Worm (Caenorhabditis elegans) whole organism, young adult: ENCODE measurements around the gene twk-24.

Experiments used
- D2030.7 ChIP-seq: fragments of 200-800 bp; sonication (Bioruptor generic); IDR thresholded peaks from 2 replicates; pipeline ENCODE4 v1.3.6; 2022; ENCODE audit warnings: missing genetic modification reagents, missing genetic modification characterization, missing compliant biosample characterization
- F22D6.2 ChIP-seq: sonication (generic microtip); optimal IDR thresholded peaks from 2 replicates; lab custom pipeline; 2016; ENCODE audit warnings: mild to moderate bottlenecking, missing genetic modification characterization, missing compliant biosample characterization
- F23B12.7 ChIP-seq: sonication (generic microtip); optimal IDR thresholded peaks from 2 replicates; lab custom pipeline; 2017; ENCODE audit warnings: missing genetic modification characterization, mild to moderate bottlenecking, missing compliant biosample characterization, antibody characterized with exemption, moderate library complexity; ENCODE audit not compliant: insufficient read depth
- F33H1.4 ChIP-seq: fragments of 200-800 bp; sonication (Bioruptor generic); IDR thresholded peaks from 2 replicates; pipeline ENCODE4 v1.3.6; 2022; ENCODE audit warnings: missing genetic modification reagents, missing genetic modification characterization, missing compliant biosample characterization
- F49E8.2 ChIP-seq: sonication (generic microtip); optimal IDR thresholded peaks from 3 replicates; lab custom pipeline; 2017; ENCODE audit warnings: missing genetic modification characterization, mild to moderate bottlenecking, missing compliant biosample characterization, antibody characterized with exemption, moderate library complexity; ENCODE audit not compliant: insufficient read depth
- F52B5.7 ChIP-seq: sonication (generic microtip); optimal IDR thresholded peaks from 2 replicates; lab custom pipeline; 2016; ENCODE audit warnings: mild to moderate bottlenecking, missing genetic modification characterization, missing compliant biosample characterization
- K11D2.4 ChIP-seq: fragments of 200-800 bp; sonication (Bioruptor generic); IDR thresholded peaks from 2 replicates; pipeline ENCODE4 v1.3.6; 2022; ENCODE audit warnings: missing genetic modification reagents, missing genetic modification characterization, missing compliant biosample characterization
- K12H6.12 ChIP-seq: fragments of 200-800 bp; sonication (Bioruptor generic); optimal IDR thresholded peaks from 2 replicates; lab custom pipeline; 2018; ENCODE audit warnings: mild to moderate bottlenecking, missing genetic modification characterization, missing compliant biosample characterization
- T26A5.8 ChIP-seq: sonication (generic microtip); optimal IDR thresholded peaks from 2 replicates; lab custom pipeline; 2016; ENCODE audit warnings: missing genetic modification characterization, missing compliant biosample characterization
- Y53G8AR.9 ChIP-seq: fragments of 200-800 bp; sonication (Bioruptor generic); conservative IDR thresholded peaks from 2 replicates; pipeline ENCODE4 v1.3.6; 2022; ENCODE audit warnings: missing genetic modification reagents, missing genetic modification characterization, missing compliant biosample characterization
- Y95B8A.8 ChIP-seq: fragments of 200-800 bp; sonication (Bioruptor generic); IDR thresholded peaks from 2 replicates; pipeline ENCODE4 v1.3.6; 2022; ENCODE audit warnings: missing genetic modification reagents, missing genetic modification characterization, missing compliant biosample characterization
- ZK185.1 ChIP-seq: sonication (generic microtip); optimal IDR thresholded peaks from 2 replicates; lab custom pipeline; 2016; ENCODE audit warnings: mild to moderate bottlenecking, missing genetic modification characterization, missing compliant biosample characterization; ENCODE audit not compliant: poor library complexity, severe bottlenecking
- aptf-2 ChIP-seq: fragments of 200-800 bp; sonication (Bioruptor generic); conservative IDR thresholded peaks from 2 replicates; pipeline ENCODE4 v1.3.6; 2022; ENCODE audit warnings: missing genetic modification reagents, missing genetic modification characterization, missing compliant biosample characterization
- attf-3 ChIP-seq: fragments of 200-800 bp; sonication (Bioruptor generic); conservative IDR thresholded peaks from 2 replicates; pipeline ENCODE4 v1.3.6; 2022; ENCODE audit warnings: missing genetic modification reagents, missing genetic modification characterization, missing compliant biosample characterization
- attf-5 ChIP-seq: fragments of 200-800 bp; sonication (Bioruptor generic); optimal IDR thresholded peaks from 2 replicates; lab custom pipeline; 2018; ENCODE audit warnings: mild to moderate bottlenecking, missing genetic modification characterization, missing compliant biosample characterization
- bed-1 ChIP-seq: fragments of 200-800 bp; sonication (Bioruptor generic); IDR thresholded peaks from 2 replicates; pipeline ENCODE4 v1.3.6; 2022; ENCODE audit warnings: missing genetic modification reagents, missing genetic modification characterization, missing compliant biosample characterization
- cebp-2 ChIP-seq: fragments of 200-800 bp; sonication (Bioruptor generic); IDR thresholded peaks from 2 replicates; pipeline ENCODE4 v1.3.6; 2022; ENCODE audit warnings: missing genetic modification characterization, missing compliant biosample characterization
- ceh-100 ChIP-seq: fragments of 200-800 bp; sonication (Bioruptor generic); IDR thresholded peaks from 2 replicates; pipeline ENCODE4 v1.3.6; 2022; ENCODE audit warnings: missing genetic modification reagents, missing genetic modification characterization, missing compliant biosample characterization
- ceh-27 ChIP-seq: fragments of 200-800 bp; sonication (Bioruptor generic); optimal IDR thresholded peaks from 2 replicates; lab custom pipeline; 2018; ENCODE audit warnings: mild to moderate bottlenecking, missing genetic modification characterization, moderate library complexity, missing compliant biosample characterization
- ceh-58 ChIP-seq: fragments of 200-800 bp; sonication (Bioruptor generic); IDR thresholded peaks from 2 replicates; pipeline ENCODE4 v1.3.6; 2022; ENCODE audit warnings: missing genetic modification characterization, missing compliant biosample characterization
- ceh-91 ChIP-seq: fragments of 200-800 bp; sonication (Bioruptor generic); IDR thresholded peaks from 2 replicates; pipeline ENCODE4 v1.3.6; 2022; ENCODE audit warnings: missing genetic modification reagents, missing genetic modification characterization, missing compliant biosample characterization
- die-1 ChIP-seq: sonication (generic microtip); optimal IDR thresholded peaks from 2 replicates; lab custom pipeline; 2016; ENCODE audit warnings: missing genotype, mild to moderate bottlenecking, missing genetic modification characterization, missing compliant biosample characterization
- dox-1 ChIP-seq: fragments of 200-800 bp; sonication (Bioruptor generic); IDR thresholded peaks from 2 replicates; pipeline ENCODE4 v1.3.6; 2022; ENCODE audit warnings: missing genetic modification reagents, missing genetic modification characterization, missing compliant biosample characterization
- dpl-1 ChIP-seq: fragments of 150-350 bp; optimal IDR thresholded peaks from 2 replicates; lab custom pipeline; 2014; ENCODE audit warnings: missing biosample characterization, missing genetic modification reagents, missing genetic modification characterization
- egl-18 ChIP-seq: fragments of 200-800 bp; sonication (Bioruptor generic); IDR thresholded peaks from 2 replicates; pipeline ENCODE4 v1.3.6; 2022; ENCODE audit warnings: missing genetic modification reagents, missing genetic modification characterization, missing compliant biosample characterization
- hmg-1.2 ChIP-seq: fragments of 200-800 bp; sonication (Bioruptor generic); IDR thresholded peaks from 2 replicates; pipeline ENCODE4 v1.3.6; 2022; ENCODE audit warnings: missing genetic modification reagents, missing genetic modification characterization, missing compliant biosample characterization
- hmg-20 ChIP-seq: fragments of 200-800 bp; sonication (Bioruptor generic); IDR thresholded peaks from 2 replicates; pipeline ENCODE4 v1.3.6; 2022; ENCODE audit warnings: missing genetic modification reagents, missing genetic modification characterization, missing compliant biosample characterization
- lin-26 ChIP-seq: fragments of 200-800 bp; sonication (Bioruptor generic); IDR thresholded peaks from 2 replicates; pipeline ENCODE4 v1.3.6; 2022; ENCODE audit warnings: missing genetic modification reagents, missing genetic modification characterization, missing compliant biosample characterization
- lin-35 ChIP-seq, 3 experiments: fragments of 150-350 bp in 2 of 3; sonication (generic microtip) in 1 of 3; optimal IDR thresholded peaks; 2 replicates each; lab custom pipeline; 2014 to 2018; ENCODE audit warnings: missing biosample characterization in 3 of 3, missing genetic modification characterization in 3 of 3, missing genetic modification reagents in 3 of 3
- lin-40 ChIP-seq: sonication (generic microtip); optimal IDR thresholded peaks from 2 replicates; lab custom pipeline; 2016; ENCODE audit warnings: missing genetic modification characterization, mild to moderate bottlenecking, missing compliant biosample characterization, missing genotype, missing genetic modification reagents
- lsl-1 ChIP-seq: fragments of 200-800 bp; sonication (Bioruptor generic); optimal IDR thresholded peaks from 2 replicates; lab custom pipeline; 2018; ENCODE audit warnings: mild to moderate bottlenecking, missing genetic modification characterization, moderate library complexity, missing compliant biosample characterization
- madf-3 ChIP-seq: fragments of 200-800 bp; sonication (Bioruptor generic); IDR thresholded peaks from 2 replicates; pipeline ENCODE4 v1.3.6; 2022; ENCODE audit warnings: missing genetic modification reagents, missing genetic modification characterization, missing compliant biosample characterization
- mcd-1 ChIP-seq: fragments of 200-800 bp; sonication (Bioruptor generic); IDR thresholded peaks from 2 replicates; pipeline ENCODE4 v1.3.6; 2022; ENCODE audit warnings: missing genetic modification reagents, missing genetic modification characterization, missing compliant biosample characterization
- nfyb-1 ChIP-seq: fragments of 200-800 bp; sonication (Bioruptor generic); IDR thresholded peaks from 2 replicates; pipeline ENCODE4 v1.3.6; 2022; ENCODE audit warnings: missing genetic modification reagents, missing genetic modification characterization, missing compliant biosample characterization
- pbrm-1 ChIP-seq: fragments of 200-800 bp; sonication (Bioruptor generic); IDR thresholded peaks from 2 replicates; pipeline ENCODE4 v1.3.6; 2022; ENCODE audit warnings: missing genetic modification reagents, missing genetic modification characterization, missing compliant biosample characterization
- rcor-1 ChIP-seq: fragments of 200-800 bp; sonication (Bioruptor generic); IDR thresholded peaks from 2 replicates; pipeline ENCODE4 v1.3.6; 2022; ENCODE audit warnings: missing genetic modification reagents, missing genetic modification characterization, missing compliant biosample characterization
- snpc-4 ChIP-seq, 5 experiments: fragments of 150-350 bp in 1 of 5; sonication (generic microtip) in 4 of 5; optimal IDR thresholded peaks; 2 replicates each; lab custom pipeline; 2014 to 2018; ENCODE audit warnings: missing genetic modification characterization in 5 of 5, missing biosample characterization in 3 of 5, antibody characterized with exemption in 2 of 5, mild to moderate bottlenecking in 2 of 5, missing compliant biosample characterization in 2 of 5, missing genotype in 2 of 5, moderate library complexity in 2 of 5, missing genetic modification reagents in 1 of 5
- tbp1 ChIP-seq: fragments of 200-800 bp; sonication (Bioruptor generic); optimal IDR thresholded peaks from 2 replicates; lab custom pipeline; 2018; ENCODE audit warnings: mild to moderate bottlenecking, missing genetic modification characterization, missing compliant biosample characterization
- tlf-1 ChIP-seq: fragments of 200-800 bp; sonication (Bioruptor generic); optimal IDR thresholded peaks from 2 replicates; lab custom pipeline; 2018; ENCODE audit warnings: mild to moderate bottlenecking, missing genetic modification characterization, missing compliant biosample characterization
- xnd-1 ChIP-seq: sonication (generic microtip); optimal IDR thresholded peaks from 2 replicates; lab custom pipeline; 2016; ENCODE audit warnings: missing genotype, missing genetic modification reagents, missing genetic modification characterization, missing compliant biosample characterization
- zfh-2 ChIP-seq: fragments of 200-800 bp; sonication (Bioruptor generic); conservative IDR thresholded peaks from 2 replicates; pipeline ENCODE4 v1.3.6; 2022; ENCODE audit warnings: missing genetic modification reagents, missing genetic modification characterization, missing compliant biosample characterization
- ztf-18 ChIP-seq: sonication (generic microtip); optimal IDR thresholded peaks from 2 replicates; lab custom pipeline; 2016; ENCODE audit warnings: missing genotype, mild to moderate bottlenecking, missing genetic modification characterization, missing compliant biosample characterization
- ztf-3 ChIP-seq: fragments of 200-800 bp; sonication (Bioruptor generic); optimal IDR thresholded peaks from 2 replicates; lab custom pipeline; 2018; ENCODE audit warnings: mild to moderate bottlenecking, missing genetic modification characterization, missing compliant biosample characterization

twk-24 gene

ce11 chrV:12269272-12269767 lies at the start of gene twk-24:
Gene twk-24, minus strand, starts transcription at chrV:12269322.
- TF ChIP-seq zfh-2 (GFP tag; lab: Robert Waterston, UW) (no peak), dox-1 (GFP tag; lab: Robert Waterston, UW) (no peak), lsl-1 (no peak), aptf-2 (GFP tag; lab: Robert Waterston, UW) (no peak), attf-5 (GFP tag; lab: Kevin White, UChicago) (no peak), nfyb-1 (GFP tag; lab: Robert Waterston, UW) (no peak), ceh-58 (GFP tag; lab: Robert Waterston, UW) (no peak), F52B5.7 (tag; lab: Kevin White, UChicago) (no peak), ZK185.1 (tag; lab: Kevin White, UChicago) (no peak), pbrm-1 (GFP tag; lab: Robert Waterston, UW) (no peak), hmg-20 (GFP tag; lab: Robert Waterston, UW) (no peak)

ce11 chrV:12317894-12318553 lies 48.9 kb upstream of the twk-24 start, which contains the start of the genes R04F11.5 and R04F11.2:
Gene R04F11.5, minus strand, starts transcription at chrV:12318019.
Gene R04F11.2, plus strand, starts transcription at chrV:12318381.
- TF ChIP-seq ceh-100 (GFP tag; lab: Robert Waterston, UW) (no peak), xnd-1 (tag; lab: Kevin White, UChicago) (peak; percentile 40), K12H6.12 (no peak), lin-26 (GFP tag; lab: Robert Waterston, UW) (no peak), Y53G8AR.9 (GFP tag; lab: Robert Waterston, UW) (peak; percentile 46; the same call in 1 of the 2 replicates), tbp1 (GFP tag; lab: Kevin White, UChicago) (peak; percentile 60), snpc-4 (GFP tag; optimal IDR thresholded peaks at IDR 0.05; lab: Kevin White, UChicago) (no peak), snpc-4 (tag; optimal IDR thresholded peaks at IDR 0.05; lab: Kevin White, UChicago) (peak; percentile 31 to 66 (median 38)), cebp-2 (no peak), F33H1.4 (GFP tag; lab: Robert Waterston, UW) (peak; percentile 94), attf-3 (peak; percentile 99), pbrm-1 (GFP tag; lab: Robert Waterston, UW) (peak; percentile 47; the same call in 1 of the 2 replicates), mcd-1 (peak; percentile 64), dox-1 (GFP tag; lab: Robert Waterston, UW) (peak; percentile 79), F22D6.2 (tag; lab: Kevin White, UChicago) (no peak), madf-3 (GFP tag; lab: Robert Waterston, UW) (0 out of 2 replicates have a peak, but pooled peaks have one; percentile 60), ztf-3 (no peak), die-1 (tag; lab: Kevin White, UChicago) (no peak), rcor-1 (GFP tag; lab: Robert Waterston, UW) (peak; percentile 20; the same call in 1 of the 2 replicates), F23B12.7 (tag; lab: Kevin White, UChicago) (peak; percentile 66), dpl-1 (GFP tag; lab: Kevin White, UChicago) (peak; percentile 72), T26A5.8 (no peak), F49E8.2 (tag; lab: Kevin White, UChicago) (peak; percentile 64), egl-18 (GFP tag; lab: Robert Waterston, UW) (no peak), ceh-27 (GFP tag; lab: Kevin White, UChicago) (peak; percentile 39), D2030.7 (peak; percentile 58), attf-5 (GFP tag; lab: Kevin White, UChicago) (peak; percentile 88), lin-35 (GFP tag; optimal IDR thresholded peaks at IDR 0.05; lab: Kevin White, UChicago) (peak; percentile 10 to 81 (median 15)), tlf-1 (GFP tag; lab: Kevin White, UChicago) (peak; percentile 40), K11D2.4 (GFP tag; lab: Robert Waterston, UW) (no peak), lin-40 (tag; lab: Kevin White, UChicago) (peak; percentile 54), Y95B8A.8 (GFP tag; lab: Robert Waterston, UW) (peak; percentile 79), ztf-18 (peak; percentile 83), ceh-91 (peak; percentile 81), bed-1 (GFP tag; lab: Robert Waterston, UW) (no peak), ZK185.1 (tag; lab: Kevin White, UChicago) (peak; percentile 44), hmg-1.2 (peak; percentile 58)
